Worm (Caenorhabditis elegans) whole organism, L4 larva: ENCODE measurements around the gene ZK512.2.
A peak's percentile ranks its signal among the peaks of the same experiment; 100 is the strongest.

Source experiments
- T20F7.1 ChIP-seq: fragments of 200-800 bp; sonication (Bioruptor generic); optimal IDR thresholded peaks from 2 replicates; lab custom pipeline; 2018; ENCODE audit warnings: mild to moderate bottlenecking, missing genetic modification characterization, missing compliant biosample characterization
- Y105C5A.15 ChIP-seq: fragments of 200-800 bp; sonication (Bioruptor generic); IDR thresholded peaks from 2 replicates; pipeline ENCODE4 v1.3.6; 2022; ENCODE audit warnings: missing genetic modification characterization, missing compliant biosample characterization
- Y48G9A.11 ChIP-seq: fragments of 200-800 bp; sonication (Bioruptor generic); IDR thresholded peaks from 2 replicates; pipeline ENCODE4 v1.3.6; 2022; ENCODE audit warnings: missing genetic modification reagents, missing genetic modification characterization, missing compliant biosample characterization
- ZK337.2 ChIP-seq: fragments of 200-800 bp; sonication (Bioruptor generic); IDR thresholded peaks from 2 replicates; pipeline ENCODE4 v1.3.6; 2022; ENCODE audit warnings: missing genetic modification reagents, missing genetic modification characterization, missing compliant biosample characterization
- aha-1 ChIP-seq: fragments of 150-350 bp; peaks from one replicate; lab custom pipeline; 2014; ENCODE audit warnings: missing biosample characterization, missing genetic modification characterization
- ceh-28 ChIP-seq: fragments of 150-350 bp; optimal IDR thresholded peaks from 2 replicates; lab custom pipeline; 2014; ENCODE audit warnings: missing biosample characterization, missing genetic modification reagents, missing genetic modification characterization
- ceh-82 ChIP-seq: sonication (generic microtip); optimal IDR thresholded peaks from 2 replicates; lab custom pipeline; 2017; ENCODE audit warnings: missing biosample characterization, missing genetic modification characterization
- daf-16 ChIP-seq, 3 experiments: sonication (generic microtip); optimal IDR thresholded peaks; 2 replicates each; lab custom pipeline; 2016 to 2017; ENCODE audit warnings: missing genetic modification characterization in 3 of 3, missing genetic modification reagents in 3 of 3, mild to moderate bottlenecking in 2 of 3, missing compliant biosample characterization in 2 of 3, missing biosample characterization in 1 of 3, moderate library complexity in 1 of 3
- daf-19 ChIP-seq: fragments of 200-800 bp; sonication (Bioruptor generic); conservative IDR thresholded peaks from 2 replicates; pipeline ENCODE4 v1.3.6; 2022; ENCODE audit warnings: missing genetic modification characterization, missing compliant biosample characterization
- dmd-6 ChIP-seq: fragments of 200-800 bp; sonication (Bioruptor generic); IDR thresholded peaks from 2 replicates; pipeline ENCODE4 v1.3.6; 2022; ENCODE audit warnings: missing genetic modification reagents, missing genetic modification characterization, missing compliant biosample characterization
- dpl-1 ChIP-seq: fragments of 150-350 bp; optimal IDR thresholded peaks from 2 replicates; lab custom pipeline; 2014; ENCODE audit warnings: missing biosample characterization, missing genetic modification reagents, missing genetic modification characterization
- fos-1 ChIP-seq: fragments of 150-350 bp; optimal IDR thresholded peaks from 2 replicates; lab custom pipeline; 2014; ENCODE audit warnings: missing biosample characterization, missing genetic modification characterization
- gei-8 ChIP-seq: fragments of 200-800 bp; sonication (Bioruptor generic); optimal IDR thresholded peaks from 2 replicates; lab custom pipeline; 2018; ENCODE audit warnings: mild to moderate bottlenecking, missing genetic modification characterization, missing compliant biosample characterization
- hif-1 ChIP-seq, 2 experiments: sonication (generic microtip); optimal IDR thresholded peaks; 2 replicates each; lab custom pipeline; 2016 to 2017; ENCODE audit warnings: missing compliant biosample characterization in 2 of 2, missing genetic modification characterization in 2 of 2, missing genetic modification reagents in 2 of 2, missing genotype in 2 of 2, mild to moderate bottlenecking in 1 of 2
- hlh-11 ChIP-seq: fragments of 200-800 bp; sonication (Bioruptor generic); optimal IDR thresholded peaks from 2 replicates; lab custom pipeline; 2018; ENCODE audit warnings: mild to moderate bottlenecking, missing genetic modification characterization, missing compliant biosample characterization
- hlh-30 ChIP-seq: sonication (generic microtip); optimal IDR thresholded peaks from 2 replicates; lab custom pipeline; 2017; ENCODE audit warnings: antibody characterized with exemption, mild to moderate bottlenecking, missing genetic modification characterization, missing compliant biosample characterization; ENCODE audit not compliant: insufficient read depth
- lin-1 ChIP-seq: fragments of 200-800 bp; sonication (Bioruptor generic); IDR thresholded peaks from 2 replicates; pipeline ENCODE4 v1.3.6; 2022; ENCODE audit warnings: missing genetic modification reagents, missing genetic modification characterization, missing compliant biosample characterization
- lin-38 ChIP-seq: fragments of 200-800 bp; sonication (Bioruptor generic); IDR thresholded peaks from 2 replicates; pipeline ENCODE4 v1.3.6; 2022; ENCODE audit warnings: missing genetic modification reagents, missing genetic modification characterization, missing compliant biosample characterization
- madf-9 ChIP-seq: fragments of 200-800 bp; sonication (Bioruptor generic); conservative IDR thresholded peaks from 2 replicates; pipeline ENCODE4 v1.3.6; 2022; ENCODE audit warnings: missing genetic modification reagents, missing genetic modification characterization, missing compliant biosample characterization
- mdt-29 ChIP-seq: fragments of 200-800 bp; sonication (Bioruptor generic); IDR thresholded peaks from 2 replicates; pipeline ENCODE4 v1.3.6; 2022; ENCODE audit warnings: missing genetic modification reagents, missing genetic modification characterization, missing compliant biosample characterization
- mxl-2 ChIP-seq: fragments of 200-800 bp; sonication (Bioruptor generic); conservative IDR thresholded peaks from 2 replicates; pipeline ENCODE4 v1.3.6; 2022; ENCODE audit warnings: missing genetic modification reagents, missing genetic modification characterization, missing compliant biosample characterization
- nhr-102 ChIP-seq: sonication (generic microtip); optimal IDR thresholded peaks from 2 replicates; lab custom pipeline; 2016; ENCODE audit warnings: mild to moderate bottlenecking, missing genetic modification characterization, moderate library complexity, missing compliant biosample characterization
- nhr-11 ChIP-seq: fragments of 150-350 bp; optimal IDR thresholded peaks from 2 replicates; lab custom pipeline; 2014; ENCODE audit warnings: missing biosample characterization, missing genetic modification characterization
- nhr-48 ChIP-seq: sonication (generic microtip); optimal IDR thresholded peaks from 2 replicates; lab custom pipeline; 2016; ENCODE audit warnings: mild to moderate bottlenecking, missing genetic modification characterization, missing compliant biosample characterization
- nhr-6 ChIP-seq: fragments of 150-350 bp; optimal IDR thresholded peaks from 2 replicates; lab custom pipeline; 2014; ENCODE audit warnings: missing biosample characterization, missing genetic modification characterization
- nhr-76 ChIP-seq: fragments of 150-350 bp; optimal IDR thresholded peaks from 2 replicates; lab custom pipeline; 2014; ENCODE audit warnings: missing biosample characterization, missing genetic modification characterization
- php-3 ChIP-seq: fragments of 200-800 bp; sonication (Bioruptor generic); IDR thresholded peaks from 2 replicates; pipeline ENCODE4 v1.3.6; 2022; ENCODE audit warnings: missing genetic modification reagents, missing genetic modification characterization, missing compliant biosample characterization
- sdz-12 ChIP-seq: fragments of 200-800 bp; sonication (Bioruptor generic); optimal IDR thresholded peaks from 2 replicates; lab custom pipeline; 2018; ENCODE audit warnings: mild to moderate bottlenecking, missing genetic modification characterization, missing compliant biosample characterization
- skn-1 ChIP-seq: fragments of 150-350 bp; optimal IDR thresholded peaks from 2 replicates; lab custom pipeline; 2014; ENCODE audit warnings: missing biosample characterization, missing genetic modification characterization
- snpc-4 ChIP-seq: fragments of 150-350 bp; optimal IDR thresholded peaks from 2 replicates; lab custom pipeline; 2014; ENCODE audit warnings: missing biosample characterization, missing genetic modification characterization
- spr-3 ChIP-seq: fragments of 200-800 bp; sonication (Bioruptor generic); optimal IDR thresholded peaks from 2 replicates; lab custom pipeline; 2018; ENCODE audit warnings: mild to moderate bottlenecking, missing genetic modification characterization, missing compliant biosample characterization
- tag-97 ChIP-seq: fragments of 200-800 bp; sonication (Bioruptor generic); IDR thresholded peaks from 2 replicates; pipeline ENCODE4 v1.3.6; 2022; ENCODE audit warnings: missing genetic modification characterization, missing compliant biosample characterization
- unc-130 ChIP-seq: sonication (generic microtip); optimal IDR thresholded peaks from 2 replicates; lab custom pipeline; 2016; ENCODE audit warnings: missing genetic modification reagents, missing genetic modification characterization, missing compliant biosample characterization
- ztf-7 ChIP-seq: fragments of 150-350 bp; optimal IDR thresholded peaks from 2 replicates; lab custom pipeline; 2014; ENCODE audit warnings: missing biosample characterization, missing genetic modification characterization

The ZK512.2 gene

ce11 chrIII:9152950-9153349 lies 8.4 kb upstream of the ZK512.2 start:
- TF ChIP-seq hlh-30 (tag; lab: Kevin White, UChicago) (peak; percentile 27), fos-1 (tag; lab: Kevin White, UChicago) (no peak), nhr-11 (tag; lab: Kevin White, UChicago) (peak; percentile 17), snpc-4 (tag; lab: Kevin White, UChicago) (no peak), Y105C5A.15 (no peak), hif-1 (tag; optimal IDR thresholded peaks at IDR 0.05; lab: Kevin White, UChicago) (no peak), gei-8 (GFP tag; lab: Kevin White, UChicago) (no peak), php-3 (GFP tag; lab: Robert Waterston, UW) (no peak), T20F7.1 (GFP tag; lab: Kevin White, UChicago) (no peak), mxl-2 (GFP tag; lab: Robert Waterston, UW) (no peak), ztf-7 (tag; lab: Kevin White, UChicago) (no peak), daf-16 (GFP tag; optimal IDR thresholded peaks at IDR 0.05; lab: Kevin White, UChicago) (peak in 1 of 2 experiments; percentile 9), daf-16 (tag; optimal IDR thresholded peaks at IDR 0.05; lab: Kevin White, UChicago) (no peak)

- TF ChIP-seq aha-1 (peak; percentile 19), unc-130 (GFP tag; lab: Kevin White, UChicago) (no peak)
These were observed 7.2 kb upstream of the ZK512.2 start for ce11 chrIII:9151782-9152181.

ce11 chrIII:9149132-9149531 lies 4.5 kb upstream of the ZK512.2 start:
- TF ChIP-seq aha-1 (peak; percentile 90), spr-3 (no peak)

DNA sequence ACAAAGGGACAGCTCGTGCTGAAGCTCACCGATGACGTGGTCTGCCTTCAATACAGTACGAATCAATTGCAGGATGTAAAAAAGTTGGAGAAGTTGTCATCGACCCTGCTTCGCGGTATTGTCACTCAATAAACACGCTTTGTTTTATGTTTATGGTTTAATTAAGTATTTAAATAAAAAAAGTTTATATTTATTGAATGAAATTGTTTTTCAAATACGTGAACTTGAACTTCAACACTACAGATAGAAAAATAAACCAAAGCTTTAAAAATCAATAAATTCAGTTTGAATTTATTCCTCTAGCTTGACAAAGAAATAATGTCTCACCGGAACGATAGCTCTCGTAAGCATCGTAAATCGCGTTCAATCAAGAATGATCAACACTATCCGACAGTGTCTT lies 1.2 kb upstream of the ZK512.2 start, which contains the start of gene ZK512.8:
Gene ZK512.8, plus strand, starts transcription at position 301 of the 400 bp plus-strand sequence.
- TF ChIP-seq sdz-12 (GFP tag; lab: Kevin White, UChicago) (no peak), ceh-28 (tag; lab: Kevin White, UChicago) (no peak), lin-1 (GFP tag; lab: Robert Waterston, UW) (no peak), ZK337.2 (GFP tag; lab: Robert Waterston, UW) (no peak), skn-1 (no peak), dmd-6 (GFP tag; lab: Robert Waterston, UW) (no peak)

- no peak for TF ChIP-seq dpl-1 (GFP tag; lab: Kevin White, UChicago)
- TF ChIP-seq hlh-11 (tag; lab: Kevin White, UChicago): no peak
- no peak for TF ChIP-seq ceh-82 (tag; lab: Kevin White, UChicago)
- TF ChIP-seq Y48G9A.11 (GFP tag; lab: Robert Waterston, UW): no peak
- no peak for TF ChIP-seq tag-97
- no peak for TF ChIP-seq madf-9 (GFP tag; lab: Robert Waterston, UW)
- no peak for TF ChIP-seq mdt-29
- no peak for TF ChIP-seq gei-8 (GFP tag; lab: Kevin White, UChicago)
- no peak for TF ChIP-seq nhr-48 (tag; lab: Kevin White, UChicago)
- no peak for TF ChIP-seq nhr-76 (tag; lab: Kevin White, UChicago)
- no peak for TF ChIP-seq daf-19 (GFP tag; lab: Robert Waterston, UW)
- TF ChIP-seq lin-38 (GFP tag; lab: Robert Waterston, UW): no peak
- no peak for TF ChIP-seq nhr-102
- no peak for TF ChIP-seq snpc-4 (tag; lab: Kevin White, UChicago)
- no peak for TF ChIP-seq nhr-6 (tag; lab: Kevin White, UChicago)
- TF ChIP-seq, all 104 proteins: peak for 0
These were observed 683 bp downstream of the ZK512.2 start, which contains the start of gene ZK512.11 for ce11 chrIII:9143911-9144310. TSS of gene ZK512.11 (plus strand) at chrIII:9144211.
